Worm (Caenorhabditis elegans): ENCODE results near the gene T26C12.1.
A peak's percentile ranks its signal among the peaks of the same experiment; 100 is the strongest.

DNA sequence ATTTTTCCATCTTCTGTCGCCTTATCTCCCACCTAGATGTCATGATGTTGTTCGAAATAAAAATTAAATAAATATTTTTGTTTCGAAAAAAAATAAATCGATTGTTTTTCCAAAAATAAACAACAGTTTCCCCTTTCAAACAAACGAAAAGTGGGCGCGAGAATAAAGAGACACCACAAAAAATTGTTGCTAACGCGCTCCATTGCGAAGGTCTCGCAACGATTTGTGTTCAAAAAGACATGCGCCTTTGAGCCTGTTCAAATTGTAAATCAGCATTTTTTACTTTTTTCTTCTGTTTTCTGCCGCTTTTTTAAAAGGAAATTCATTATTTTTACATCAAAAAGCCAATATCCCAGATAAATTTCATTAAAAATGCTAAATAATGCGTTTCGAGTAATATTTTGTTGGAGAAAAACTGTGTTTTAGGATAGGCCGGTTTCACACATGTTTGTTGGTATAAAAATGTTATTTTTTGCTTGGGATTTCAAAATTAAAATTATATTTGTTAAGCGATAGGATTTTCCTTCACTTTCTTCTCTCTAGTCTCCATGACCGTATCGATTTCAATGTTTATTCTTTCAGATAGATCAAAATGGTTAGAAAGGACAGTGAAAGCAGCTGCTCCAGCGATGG, 36.0 kb downstream of the T26C12.1 start, which contains the start of gene W08E12.7:
- TF ChIP-seq snpc-4 (tag; optimal IDR thresholded peaks at IDR 0.05) (peak; percentile 76), sptf-1 (tag; optimal IDR thresholded peaks at IDR 0.05) (no peak), dpl-1 (GFP tag; optimal IDR thresholded peaks at IDR 0.05) (peak; percentile 93 to 94 (median 93)), jun-1 (tag; optimal IDR thresholded peaks at IDR 0.05) (peak; percentile 87)

Data from whole organism, L1 larva.